Worm (Caenorhabditis elegans) whole organism, midembryonic: ENCODE data around the gene F21D5.6.

Source experiments
- T22C8.4 ChIP-seq: fragments of 200-800 bp; sonication (Bioruptor generic); IDR thresholded peaks from 2 replicates; pipeline ENCODE4 v1.3.6; 2022; ENCODE audit warnings: missing genetic modification characterization, missing compliant biosample characterization
- cog-1 ChIP-seq: sonication (generic microtip); optimal IDR thresholded peaks from 2 replicates; lab custom pipeline; 2016; ENCODE audit warnings: missing genetic modification characterization, missing compliant biosample characterization
- flt-1 ChIP-seq: fragments of 200-800 bp; sonication (Bioruptor generic); IDR thresholded peaks from 2 replicates; pipeline ENCODE4 v1.3.6; 2022; ENCODE audit warnings: missing genetic modification characterization, missing compliant biosample characterization
- ref-1 ChIP-seq: fragments of 200-800 bp; sonication (Bioruptor generic); conservative IDR thresholded peaks from 2 replicates; pipeline ENCODE4 v1.3.6; 2022; ENCODE audit warnings: missing genetic modification reagents, missing genetic modification characterization, missing compliant biosample characterization

- TF ChIP-seq cog-1 (tag; lab: Kevin White, UChicago), result no peak
- no peak for TF ChIP-seq flt-1 (GFP tag; lab: Robert Waterston, UW)
- no peak for TF ChIP-seq ref-1 (GFP tag; lab: Robert Waterston, UW)
- TF ChIP-seq T22C8.4 (GFP tag; lab: Robert Waterston, UW), result no peak
These were observed 28.4 kb upstream of the F21D5.6 start, which contains the start of gene F20C5.5 for ce11 chrIV:8769539-8769938.
